Worm (Caenorhabditis elegans) whole organism, early embryonic: ENCODE measurements around the gene ZK353.9.

ENCODE experiments used
- aly-1 ChIP-seq: sonication (generic microtip); optimal IDR thresholded peaks from 2 replicates; lab custom pipeline; 2016; ENCODE audit warnings: missing genetic modification characterization, missing compliant biosample characterization
- ama-1 ChIP-seq: fragments of 150-350 bp; optimal IDR thresholded peaks from 2 replicates; lab custom pipeline; 2014
- ceh-13 ChIP-seq: fragments of 200-800 bp; sonication (Bioruptor generic); optimal IDR thresholded peaks from 2 replicates; lab custom pipeline; 2018; ENCODE audit warnings: mild to moderate bottlenecking, missing genetic modification characterization, missing compliant biosample characterization
- hmbx-1 ChIP-seq: sonication (generic microtip); optimal IDR thresholded peaks from 2 replicates; lab custom pipeline; 2016; ENCODE audit warnings: mild to moderate bottlenecking, missing genetic modification characterization, missing compliant biosample characterization

ce11 chrIII:8437763-8438414 is 28.6 kb downstream of the ZK353.9 start:
- TF ChIP-seq aly-1 (tag; lab: Kevin White, UChicago) (no peak), ceh-13 (GFP tag; lab: Kevin White, UChicago) (no peak), ama-1 (no peak), hmbx-1 (tag; lab: Kevin White, UChicago) (no peak)
